Fruit fly (Drosophila melanogaster) whole organism, embryonic: Measurements from ENCODE around the gene CG7065.

Source experiments
- B-H1 ChIP-seq: fragments of 200-800 bp; sonication (Bioruptor generic); IDR thresholded peaks from 3 replicates; pipeline ENCODE4 v1.3.6; 2022; ENCODE audit warnings: missing biosample characterization, missing genetic modification characterization
- BtbVII ChIP-seq: fragments of 200-800 bp; sonication (Bioruptor generic); optimal IDR thresholded peaks from 3 replicates; lab custom pipeline; 2017; ENCODE audit warnings: missing biosample characterization, mild to moderate bottlenecking, missing genetic modification characterization
- CG11456 ChIP-seq: fragments of 200-800 bp; sonication (Bioruptor generic); IDR thresholded peaks from 3 replicates; pipeline ENCODE4 v1.3.6; 2022; ENCODE audit warnings: missing biosample characterization, missing genetic modification characterization
- CG12236 ChIP-seq: fragments of 200-800 bp; sonication (Bioruptor generic); optimal IDR thresholded peaks from 2 replicates; lab custom pipeline; 2016; ENCODE audit warnings: missing biosample characterization, missing genetic modification characterization
- CG13424 ChIP-seq: fragments of 200-800 bp; sonication (Bioruptor generic); optimal IDR thresholded peaks from 2 replicates; lab custom pipeline; 2019; ENCODE audit warnings: missing biosample characterization, mild to moderate bottlenecking, missing genetic modification characterization, moderate library complexity
- CG14965 ChIP-seq: fragments of 200-800 bp; sonication (Bioruptor generic); optimal IDR thresholded peaks from 2 replicates; lab custom pipeline; 2016; ENCODE audit warnings: missing biosample characterization, missing genetic modification characterization, borderline replicate concordance
- CG15073 ChIP-seq: fragments of 200-800 bp; sonication (Bioruptor generic); optimal IDR thresholded peaks from 2 replicates; lab custom pipeline; 2016; ENCODE audit warnings: missing biosample characterization, missing genetic modification characterization
- CG16779 ChIP-seq: fragments of 200-800 bp; sonication (Bioruptor generic); IDR thresholded peaks from 2 replicates; pipeline ENCODE4 v1.3.6; 2022; ENCODE audit warnings: missing biosample characterization, missing genetic modification characterization
- CG16813 ChIP-seq: fragments of 200-800 bp; sonication (Bioruptor generic); IDR thresholded peaks from 3 replicates; pipeline ENCODE4 v1.3.6; 2022; ENCODE audit warnings: missing biosample characterization, missing genetic modification characterization; ENCODE audit not compliant: partially characterized antibody
- CG17361 ChIP-seq: fragments of 200-800 bp; sonication (Bioruptor generic); IDR thresholded peaks from 3 replicates; pipeline ENCODE4 v1.3.6; 2022; ENCODE audit warnings: missing biosample characterization, missing genetic modification characterization
- CG17612 ChIP-seq: fragments of 200-800 bp; sonication (Bioruptor generic); IDR thresholded peaks from 2 replicates; pipeline ENCODE4 v1.3.6; 2022; ENCODE audit warnings: missing biosample characterization, missing genetic modification characterization
- CG2129 ChIP-seq: fragments of 200-800 bp; sonication (Bioruptor generic); IDR thresholded peaks from 2 replicates; pipeline ENCODE4 v1.3.6; 2022; ENCODE audit warnings: missing biosample characterization, missing genetic modification characterization; ENCODE audit not compliant: partially characterized antibody
- CG2889 ChIP-seq: fragments of 200-800 bp; sonication (Bioruptor generic); IDR thresholded peaks from 3 replicates; pipeline ENCODE4 v1.3.6; 2022; ENCODE audit warnings: missing biosample characterization, missing genetic modification characterization
- CG31441 ChIP-seq: fragments of 200-800 bp; sonication (Bioruptor generic); IDR thresholded peaks from 2 replicates; pipeline ENCODE4 v1.3.6; 2022; ENCODE audit warnings: missing biosample characterization, missing genetic modification characterization
- CG34224 ChIP-seq: fragments of 200-800 bp; sonication (Bioruptor generic); IDR thresholded peaks from 3 replicates; pipeline ENCODE4 v1.3.6; 2022; ENCODE audit warnings: missing biosample characterization, missing genetic modification characterization; ENCODE audit not compliant: partially characterized antibody
- CG3726 ChIP-seq: fragments of 200-800 bp; sonication (Bioruptor generic); IDR thresholded peaks from 3 replicates; pipeline ENCODE4, ENCODE4 v1.3.6; 2022; ENCODE audit warnings: missing biosample characterization, missing genetic modification characterization
- CG4328 ChIP-seq: fragments of 200-800 bp; sonication (Bioruptor generic); optimal IDR thresholded peaks from 3 replicates; lab custom pipeline; 2017; ENCODE audit warnings: missing biosample characterization, missing genetic modification reagents, missing genetic modification characterization
- CG4404 ChIP-seq: fragments of 200-800 bp; sonication (Bioruptor generic); IDR thresholded peaks from 2 replicates; pipeline ENCODE4 v1.3.6; 2022; ENCODE audit warnings: missing biosample characterization, missing genetic modification characterization
- CG4730 ChIP-seq: fragments of 200-800 bp; sonication (Bioruptor generic); IDR thresholded peaks from 2 replicates; pipeline ENCODE4 v1.3.6; 2022; ENCODE audit warnings: missing biosample characterization, missing genetic modification characterization
- CG5180 ChIP-seq: fragments of 200-800 bp; sonication (Bioruptor generic); optimal IDR thresholded peaks from 3 replicates; lab custom pipeline; 2017; ENCODE audit warnings: missing biosample characterization, missing genetic modification characterization, mild to moderate bottlenecking, moderate library complexity, missing genetic modification reagents
- CG7357 ChIP-seq: fragments of 200-800 bp; sonication (Bioruptor generic); IDR thresholded peaks from 3 replicates; pipeline ENCODE4 v1.3.6; 2022; ENCODE audit warnings: missing biosample characterization, missing genetic modification characterization
- CG7372 ChIP-seq: fragments of 200-800 bp; sonication (Bioruptor generic); IDR thresholded peaks from 2 replicates; pipeline ENCODE4 v1.3.6; 2022; ENCODE audit warnings: missing biosample characterization, missing genetic modification characterization
- CG7928 ChIP-seq: fragments of 200-800 bp; sonication (Bioruptor generic); optimal IDR thresholded peaks from 2 replicates; lab custom pipeline; 2017; ENCODE audit warnings: missing biosample characterization, mild to moderate bottlenecking, missing genetic modification characterization
- CHES-1-like ChIP-seq: fragments of 200-800 bp; sonication (Bioruptor generic); optimal IDR thresholded peaks from 2 replicates; lab custom pipeline; 2016; ENCODE audit warnings: missing biosample characterization, missing genetic modification characterization
- Dbx ChIP-seq: fragments of 200-800 bp; sonication (Bioruptor generic); IDR thresholded peaks from 3 replicates; pipeline ENCODE4 v1.3.6; 2022; ENCODE audit warnings: missing biosample characterization, missing genetic modification characterization
- ERR ChIP-seq: fragments of 200-800 bp; sonication (Bioruptor generic); optimal IDR thresholded peaks from 2 replicates; lab custom pipeline; 2016; ENCODE audit warnings: missing biosample characterization, missing genetic modification characterization
- Fer3 ChIP-seq: fragments of 200-800 bp; sonication (Bioruptor generic); optimal IDR thresholded peaks from 2 replicates; lab custom pipeline; 2018; ENCODE audit warnings: missing biosample characterization, mild to moderate bottlenecking, missing genetic modification characterization, moderate library complexity
- HmgZ ChIP-seq: fragments of 200-800 bp; sonication (Bioruptor generic); optimal IDR thresholded peaks from 2 replicates; lab custom pipeline; 2018; ENCODE audit warnings: missing biosample characterization, mild to moderate bottlenecking, missing genetic modification characterization
- Lhr ChIP-seq: fragments of 200-800 bp; sonication (Bioruptor generic); optimal IDR thresholded peaks from 3 replicates; lab custom pipeline; 2017; ENCODE audit warnings: mild to moderate bottlenecking, missing biosample characterization, missing genetic modification reagents, missing genetic modification characterization
- MBD-R2 ChIP-seq: fragments of 200-800 bp; sonication (Bioruptor generic); IDR thresholded peaks from 2 replicates; pipeline ENCODE4 v1.3.6; 2022; ENCODE audit warnings: missing biosample characterization, missing genetic modification characterization
- MTF-1 ChIP-seq: fragments of 200-800 bp; sonication (Bioruptor generic); optimal IDR thresholded peaks from 2 replicates; lab custom pipeline; 2018; ENCODE audit warnings: missing biosample characterization, mild to moderate bottlenecking, missing genetic modification characterization, borderline replicate concordance
- Mes4 ChIP-seq: fragments of 200-800 bp; sonication (Bioruptor generic); optimal IDR thresholded peaks from 2 replicates; lab custom pipeline; 2016; ENCODE audit warnings: missing biosample characterization, missing genetic modification characterization
- Nf-YA ChIP-seq: fragments of 200-800 bp; sonication (Bioruptor generic); IDR thresholded peaks from 2 replicates; pipeline ENCODE4 v1.3.6; 2022; ENCODE audit warnings: missing biosample characterization, missing genetic modification characterization
- TFAM ChIP-seq: fragments of 200-800 bp; sonication (Bioruptor generic); optimal IDR thresholded peaks from 2 replicates; lab custom pipeline; 2017; ENCODE audit warnings: missing biosample characterization, missing genetic modification characterization, inconsistent platforms
- bowl ChIP-seq: fragments of 200-800 bp; sonication (Bioruptor generic); IDR thresholded peaks from 2 replicates; pipeline ENCODE4 v1.3.6; 2022; ENCODE audit warnings: missing biosample characterization, missing genetic modification characterization
- chinmo ChIP-seq: fragments of 200-800 bp; sonication (Bioruptor generic); IDR thresholded peaks from 4 replicates; pipeline ENCODE4 v1.3.6; 2022; ENCODE audit warnings: missing biosample characterization, missing genetic modification characterization; ENCODE audit not compliant: partially characterized antibody
- corto ChIP-seq: fragments of 200-800 bp; sonication (Bioruptor generic); optimal IDR thresholded peaks from 2 replicates; lab custom pipeline; 2016; ENCODE audit warnings: missing biosample characterization, mild to moderate bottlenecking, missing genetic modification characterization, moderate library complexity
- crp ChIP-seq, 2 experiments: fragments of 200-800 bp; sonication (Bioruptor generic); optimal IDR thresholded peaks; 2 replicates in 1 of 2; 3 replicates in 1 of 2; lab custom pipeline; 2017; ENCODE audit warnings: missing biosample characterization in 2 of 2, missing genetic modification characterization in 2 of 2, mild to moderate bottlenecking in 1 of 2, moderate library complexity in 1 of 2
- disco-r ChIP-seq: fragments of 200-800 bp; sonication (Bioruptor generic); optimal IDR thresholded peaks from 2 replicates; lab custom pipeline; 2016; ENCODE audit warnings: missing biosample characterization, missing genetic modification characterization
- dmrt11E ChIP-seq: fragments of 200-800 bp; sonication (Bioruptor generic); optimal IDR thresholded peaks from 3 replicates; lab custom pipeline; 2018; ENCODE audit warnings: missing biosample characterization, mild to moderate bottlenecking, missing genetic modification characterization, moderate library complexity
- esg ChIP-seq: fragments of 200-800 bp; sonication (Bioruptor generic); conservative IDR thresholded peaks from 2 replicates; pipeline ENCODE4 v1.3.6; 2022; ENCODE audit warnings: missing biosample characterization, missing genetic modification characterization
- fd3F ChIP-seq: fragments of 200-800 bp; sonication (Bioruptor generic); optimal IDR thresholded peaks from 2 replicates; lab custom pipeline; 2018; ENCODE audit warnings: missing biosample characterization, mild to moderate bottlenecking, missing genetic modification characterization, moderate library complexity
- hb ChIP-seq: fragments of 200-800 bp; sonication (Bioruptor generic); IDR thresholded peaks from 3 replicates; pipeline ENCODE4 v1.3.6; 2022; ENCODE audit warnings: missing biosample characterization, missing genetic modification characterization; ENCODE audit not compliant: partially characterized antibody
- ind ChIP-seq: fragments of 200-800 bp; sonication (Bioruptor generic); optimal IDR thresholded peaks from 3 replicates; lab custom pipeline; 2016; ENCODE audit warnings: missing biosample characterization, missing genetic modification characterization
- inv ChIP-seq: fragments of 200-800 bp; sonication (Bioruptor generic); IDR thresholded peaks from 2 replicates; pipeline ENCODE4 v1.3.6; 2022; ENCODE audit warnings: missing biosample characterization, missing genetic modification characterization; ENCODE audit not compliant: partially characterized antibody
- jumu ChIP-seq: fragments of 200-800 bp; sonication (Bioruptor generic); optimal IDR thresholded peaks from 3 replicates; lab custom pipeline; 2016; ENCODE audit warnings: missing biosample characterization, missing genetic modification characterization
- odd ChIP-seq: fragments of 200-800 bp; sonication (Bioruptor generic); optimal IDR thresholded peaks from 2 replicates; lab custom pipeline; 2017; ENCODE audit warnings: missing biosample characterization, mild to moderate bottlenecking, missing genetic modification characterization
- sob ChIP-seq: fragments of 200-800 bp; sonication (Bioruptor generic); IDR thresholded peaks from 2 replicates; pipeline ENCODE4 v1.3.6; 2022; ENCODE audit warnings: missing biosample characterization, missing genetic modification characterization
- tup ChIP-seq: fragments of 200-800 bp; sonication (Bioruptor generic); optimal IDR thresholded peaks from 2 replicates; lab custom pipeline; 2016; ENCODE audit warnings: missing biosample characterization, mild to moderate bottlenecking, missing genetic modification characterization, moderate library complexity
- zen ChIP-seq: fragments of 200-800 bp; sonication (Bioruptor generic); optimal IDR thresholded peaks from 3 replicates; lab custom pipeline; 2018; ENCODE audit warnings: missing biosample characterization, mild to moderate bottlenecking, missing genetic modification characterization, moderate library complexity

CG7065 gene

DNA sequence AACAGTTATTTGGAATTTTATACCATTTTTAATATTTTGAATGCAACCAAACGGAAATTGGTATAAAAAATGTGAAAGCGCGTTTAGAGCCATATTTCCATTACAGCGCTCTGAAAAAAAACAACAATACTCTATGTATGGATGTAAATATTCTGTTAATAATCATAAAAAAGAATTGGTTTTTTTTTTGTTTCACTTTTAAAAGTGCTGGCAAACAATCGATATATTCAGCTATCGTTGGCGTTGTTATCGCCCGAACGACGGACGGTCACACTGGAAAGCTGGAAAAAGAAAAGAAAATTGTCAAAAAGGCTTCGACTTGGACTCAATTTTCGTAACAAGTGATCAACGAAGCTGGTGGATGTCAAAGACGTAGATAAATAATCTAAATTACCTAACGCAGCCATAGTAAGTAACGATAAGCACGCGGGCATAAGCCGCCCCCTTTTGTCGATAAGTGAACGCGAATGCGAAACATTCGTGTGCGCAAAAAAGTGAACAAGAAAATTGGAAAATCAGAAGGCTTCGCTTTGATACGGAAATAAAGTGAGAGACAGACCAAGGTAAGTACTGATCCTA lies at the start of gene CG7065:
Gene CG7065, plus strand, starts transcription at position 270 of the 579 bp plus-strand sequence.
- no peak for TF ChIP-seq B-H1 (GFP tag; lab: Robert Waterston, UW)
- peak; percentile 69 for TF ChIP-seq CG16813 (GFP tag; lab: Robert Waterston, UW)
- TF ChIP-seq CG4730 (GFP tag; lab: Robert Waterston, UW), result no peak
- TF ChIP-seq CG14965, result no peak
- no peak for TF ChIP-seq CG15073 (GFP tag; lab: Kevin White, UChicago)
- TF ChIP-seq dmrt11E, result no peak
- no peak for TF ChIP-seq CG5180
- no peak for TF ChIP-seq Dbx (GFP tag; lab: Robert Waterston, UW)
- TF ChIP-seq ERR (GFP tag; lab: Kevin White, UChicago), result no peak
- TF ChIP-seq fd3F (GFP tag; lab: Kevin White, UChicago), result no peak
- no peak for TF ChIP-seq CG7372 (GFP tag; lab: Robert Waterston, UW)
- TF ChIP-seq MTF-1 (GFP tag; lab: Kevin White, UChicago), result no peak
- no peak for TF ChIP-seq Nf-YA (GFP tag; lab: Robert Waterston, UW)
- TF ChIP-seq zen, result no peak
- TF ChIP-seq disco-r (GFP tag; lab: Kevin White, UChicago), result no peak
- TF ChIP-seq hb (GFP tag; lab: Robert Waterston, UW), result peak; percentile 47; the same call in 2 of the 3 replicates
- no peak for TF ChIP-seq sob (GFP tag; lab: Robert Waterston, UW)
- no peak for TF ChIP-seq ind (GFP tag; lab: Kevin White, UChicago)
- no peak for TF ChIP-seq CG4404 (GFP tag; lab: Robert Waterston, UW)
- peak; percentile 45; the same call in 1 of the 2 replicates for TF ChIP-seq inv (GFP tag; lab: Robert Waterston, UW)
- TF ChIP-seq odd, result no peak
- TF ChIP-seq CG3726 (GFP tag; lab: Robert Waterston, UW), result no peak
- TF ChIP-seq CG11456 (GFP tag; lab: Robert Waterston, UW), result no peak
- no peak for TF ChIP-seq Lhr (GFP tag; lab: Kevin White, UChicago)
- TF ChIP-seq Mes4 (GFP tag; lab: Kevin White, UChicago), result no peak
- no peak for TF ChIP-seq CHES-1-like
- peak; percentile 65 for TF ChIP-seq MBD-R2 (GFP tag; lab: Robert Waterston, UW)
- TF ChIP-seq CG16779 (GFP tag; lab: Robert Waterston, UW), result no peak
- TF ChIP-seq corto (GFP tag; lab: Kevin White, UChicago), result no peak
- peak; percentile 29; the same call in 1 of the 3 replicates for TF ChIP-seq CG7357
- TF ChIP-seq CG13424, result no peak
- no peak for TF ChIP-seq CG12236 (GFP tag; lab: Kevin White, UChicago)
- no peak for TF ChIP-seq esg (GFP tag; lab: Robert Waterston, UW)
- no peak for TF ChIP-seq jumu
- TF ChIP-seq CG34224 (GFP tag; lab: Robert Waterston, UW), result peak; percentile 35; the same call in 2 of the 3 replicates
- no peak for TF ChIP-seq bowl (GFP tag; lab: Robert Waterston, UW)
- TF ChIP-seq Fer3 (tag; lab: Kevin White, UChicago), result no peak
- TF ChIP-seq tup, result no peak
- no peak for TF ChIP-seq CG17612 (GFP tag; lab: Robert Waterston, UW)
- TF ChIP-seq crp (GFP tag; optimal IDR thresholded peaks at IDR 0.05; lab: Kevin White, UChicago), result no peak
- TF ChIP-seq TFAM, result no peak
- TF ChIP-seq CG17361 (GFP tag; lab: Robert Waterston, UW), result no peak
- TF ChIP-seq HmgZ, result no peak
- TF ChIP-seq CG2889 (GFP tag; lab: Robert Waterston, UW), result no peak
- TF ChIP-seq BtbVII, result no peak
- TF ChIP-seq CG31441 (GFP tag; lab: Robert Waterston, UW), result no peak
- TF ChIP-seq CG2129, result 0 out of 2 replicates have a peak, but pooled peaks have one; percentile 23
- TF ChIP-seq CG4328 (GFP tag; lab: Kevin White, UChicago), result no peak
- no peak for TF ChIP-seq CG7928 (GFP tag; lab: Kevin White, UChicago)
- peak; percentile 48; the same call in 1 of the 4 replicates for TF ChIP-seq chinmo
